Worm (Caenorhabditis elegans) whole organism, young adult: ENCODE results near the gene T26C5.5.

Experiments used
- B0261.1 ChIP-seq: sonication (generic microtip); optimal IDR thresholded peaks from 2 replicates; lab custom pipeline; 2016; ENCODE audit warnings: mild to moderate bottlenecking, missing genetic modification characterization, moderate library complexity, missing compliant biosample characterization
- Y67H2A.10 ChIP-seq: fragments of 200-800 bp; sonication (Bioruptor generic); conservative IDR thresholded peaks from 2 replicates; pipeline ENCODE4 v1.3.6; 2022; ENCODE audit warnings: missing genetic modification reagents, missing genetic modification characterization, missing compliant biosample characterization
- ama-1 ChIP-seq, 3 experiments: fragments of 150-350 bp in 1 of 3; sonication (generic microtip) in 2 of 3; optimal IDR thresholded peaks; 2 replicates each; lab custom pipeline; 2014 to 2018; ENCODE audit warnings: missing biosample characterization in 2 of 3, missing genetic modification characterization in 2 of 3, missing genetic modification reagents in 2 of 3
- ceh-40 ChIP-seq: fragments of 200-800 bp; sonication (Bioruptor generic); IDR thresholded peaks from 2 replicates; pipeline ENCODE4 v1.3.6; 2022; ENCODE audit warnings: missing genetic modification characterization, missing compliant biosample characterization
- efl-1 ChIP-seq: fragments of 150-350 bp; optimal IDR thresholded peaks from 2 replicates; lab custom pipeline; 2014; ENCODE audit warnings: missing biosample characterization, missing genetic modification reagents, missing genetic modification characterization
- ets-4 ChIP-seq: fragments of 200-800 bp; sonication (Bioruptor generic); optimal IDR thresholded peaks from 2 replicates; lab custom pipeline; 2018; ENCODE audit warnings: mild to moderate bottlenecking, missing genetic modification characterization, missing compliant biosample characterization
- lag-1 ChIP-seq: fragments of 200-800 bp; sonication (Bioruptor generic); IDR thresholded peaks from 2 replicates; pipeline ENCODE4 v1.3.6; 2022; ENCODE audit warnings: missing genetic modification reagents, missing genetic modification characterization, missing compliant biosample characterization
- madf-3 ChIP-seq: fragments of 200-800 bp; sonication (Bioruptor generic); IDR thresholded peaks from 2 replicates; pipeline ENCODE4 v1.3.6; 2022; ENCODE audit warnings: missing genetic modification reagents, missing genetic modification characterization, missing compliant biosample characterization
- nhr-90 ChIP-seq: sonication (generic microtip); optimal IDR thresholded peaks from 2 replicates; lab custom pipeline; 2016; ENCODE audit warnings: missing genotype, mild to moderate bottlenecking, missing genetic modification characterization, missing compliant biosample characterization
- snpc-1.3 ChIP-seq: sonication (generic microtip); optimal IDR thresholded peaks from 2 replicates; lab custom pipeline; 2017; ENCODE audit warnings: missing genetic modification characterization, mild to moderate bottlenecking, missing compliant biosample characterization, antibody characterized with exemption, moderate library complexity, missing genotype, missing genetic modification reagents; ENCODE audit not compliant: insufficient read depth
- snpc-4 ChIP-seq, 5 experiments: fragments of 150-350 bp in 1 of 5; sonication (generic microtip) in 4 of 5; optimal IDR thresholded peaks; 2 replicates each; lab custom pipeline; 2014 to 2018; ENCODE audit warnings: missing genetic modification characterization in 5 of 5, missing biosample characterization in 3 of 5, antibody characterized with exemption in 2 of 5, mild to moderate bottlenecking in 2 of 5, missing compliant biosample characterization in 2 of 5, missing genotype in 2 of 5, moderate library complexity in 2 of 5, missing genetic modification reagents in 1 of 5

DNA sequence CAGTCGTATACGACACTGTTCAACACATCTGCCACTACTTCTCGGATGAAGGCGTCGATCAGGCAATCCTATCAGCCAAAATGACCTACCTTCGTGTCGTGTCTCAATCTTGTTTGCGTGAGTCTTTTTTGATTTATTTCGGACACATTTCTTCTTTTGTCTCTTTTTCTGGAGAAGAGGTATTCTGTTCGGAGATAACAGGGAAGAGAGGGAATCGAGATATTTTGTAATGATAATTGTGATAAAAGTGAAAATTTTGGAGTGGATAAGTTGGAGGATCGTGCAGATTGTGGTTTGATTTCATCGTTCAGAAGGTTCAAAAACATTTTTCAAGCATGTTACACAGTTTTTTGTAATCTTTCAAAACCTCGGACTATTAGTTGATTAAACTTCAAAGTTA, 12.7 kb downstream of the T26C5.5 start:
- TF ChIP-seq efl-1: no peak
- no peak for TF ChIP-seq lag-1 (GFP tag; lab: Robert Waterston, UW)
- no peak for TF ChIP-seq B0261.1 (tag; lab: Kevin White, UChicago)
- no peak for TF ChIP-seq snpc-4 (GFP tag; optimal IDR thresholded peaks at IDR 0.05; lab: Kevin White, UChicago)
- no peak for TF ChIP-seq snpc-4 (tag; optimal IDR thresholded peaks at IDR 0.05; lab: Kevin White, UChicago)
- TF ChIP-seq Y67H2A.10 (GFP tag; lab: Robert Waterston, UW): no peak
- TF ChIP-seq ama-1 (optimal IDR thresholded peaks at IDR 0.05; lab: Kevin White, UChicago): no peak
- no peak for TF ChIP-seq ama-1 (GFP tag; optimal IDR thresholded peaks at IDR 0.05; lab: Kevin White, UChicago)
- no peak for TF ChIP-seq ets-4
- TF ChIP-seq ceh-40 (GFP tag; lab: Robert Waterston, UW): no peak
- no peak for TF ChIP-seq snpc-1.3
- no peak for TF ChIP-seq nhr-90 (tag; lab: Kevin White, UChicago)
- TF ChIP-seq madf-3 (GFP tag; lab: Robert Waterston, UW): no peak
